Fruit fly (Drosophila melanogaster) whole organism, embryonic: ENCODE measurements around the gene vers.

ENCODE experiments used
- Bdp1 ChIP-seq: fragments of 200-800 bp; sonication (Bioruptor generic); optimal IDR thresholded peaks from 3 replicates; lab custom pipeline; 2016; ENCODE audit warnings: missing biosample characterization, missing genetic modification characterization
- Blimp-1 ChIP-seq: fragments of 200-800 bp; sonication (Bioruptor generic); optimal IDR thresholded peaks from 3 replicates; lab custom pipeline; 2018; ENCODE audit warnings: missing biosample characterization, missing genetic modification characterization, mild to moderate bottlenecking, moderate library complexity, missing genetic modification reagents
- Bteb2 ChIP-seq: fragments of 200-800 bp; sonication (Bioruptor generic); optimal IDR thresholded peaks from 2 replicates; lab custom pipeline; 2016; ENCODE audit warnings: missing biosample characterization, missing genetic modification characterization
- CG10462 ChIP-seq: fragments of 200-800 bp; sonication (Bioruptor generic); optimal IDR thresholded peaks from 2 replicates; lab custom pipeline; 2016; ENCODE audit warnings: missing biosample characterization, missing genetic modification characterization
- CG10654 ChIP-seq: fragments of 200-800 bp; sonication (Bioruptor generic); optimal IDR thresholded peaks from 2 replicates; lab custom pipeline; 2016; ENCODE audit warnings: missing biosample characterization, missing genetic modification characterization
- CG11093 ChIP-seq: fragments of 200-800 bp; sonication (Bioruptor generic); IDR thresholded peaks from 3 replicates; pipeline ENCODE4 v1.3.6; 2022; ENCODE audit warnings: missing biosample characterization, missing genetic modification characterization
- CG11247 ChIP-seq: fragments of 200-800 bp; sonication (Bioruptor generic); IDR thresholded peaks from 2 replicates; pipeline ENCODE4 v1.3.6; 2022; ENCODE audit warnings: missing biosample characterization, missing genetic modification characterization
- CG12104 ChIP-seq: fragments of 200-800 bp; sonication (Bioruptor generic); optimal IDR thresholded peaks from 3 replicates; lab custom pipeline; 2016; ENCODE audit warnings: missing biosample characterization, missing genetic modification characterization
- CG14014 ChIP-seq: fragments of 200-800 bp; sonication (Bioruptor generic); IDR thresholded peaks from 2 replicates; pipeline ENCODE4 v1.3.6; 2022; ENCODE audit warnings: missing biosample characterization, missing genetic modification characterization
- CG14441 ChIP-seq: fragments of 200-800 bp; sonication (Bioruptor generic); IDR thresholded peaks from 2 replicates; pipeline ENCODE4 v1.3.6; 2022; ENCODE audit warnings: missing biosample characterization, missing genetic modification characterization
- CG15011 ChIP-seq: fragments of 200-800 bp; sonication (Bioruptor generic); optimal IDR thresholded peaks from 3 replicates; lab custom pipeline; 2018; ENCODE audit warnings: missing biosample characterization, mild to moderate bottlenecking, missing genetic modification characterization
- CG1603 ChIP-seq: fragments of 200-800 bp; sonication (Bioruptor generic); optimal IDR thresholded peaks from 2 replicates; lab custom pipeline; 2019; ENCODE audit warnings: missing biosample characterization, mild to moderate bottlenecking, missing genetic modification characterization, moderate library complexity
- CG17385 ChIP-seq: fragments of 200-800 bp; sonication (Bioruptor generic); optimal IDR thresholded peaks from 3 replicates; lab custom pipeline; 2018; ENCODE audit warnings: missing biosample characterization, mild to moderate bottlenecking, missing genetic modification characterization
- CG18599 ChIP-seq: fragments of 200-800 bp; sonication (Bioruptor generic); optimal IDR thresholded peaks from 3 replicates; lab custom pipeline; 2017; ENCODE audit warnings: missing biosample characterization, missing genetic modification characterization, mild to moderate bottlenecking, moderate library complexity, missing genetic modification reagents
- CG30020 ChIP-seq: fragments of 200-800 bp; optimal IDR thresholded peaks from 2 replicates; lab custom pipeline; 2019; ENCODE audit warnings: missing biosample characterization, mild to moderate bottlenecking, missing genetic modification characterization, moderate library complexity
- CG31388 ChIP-seq: fragments of 200-800 bp; sonication (Bioruptor generic); optimal IDR thresholded peaks from 2 replicates; lab custom pipeline; 2016; ENCODE audit warnings: missing biosample characterization, missing genetic modification characterization
- CG34224 ChIP-seq: fragments of 200-800 bp; sonication (Bioruptor generic); IDR thresholded peaks from 3 replicates; pipeline ENCODE4 v1.3.6; 2022; ENCODE audit warnings: missing biosample characterization, missing genetic modification characterization; ENCODE audit not compliant: partially characterized antibody
- CG4617 ChIP-seq: fragments of 200-800 bp; sonication (Bioruptor generic); optimal IDR thresholded peaks from 3 replicates; lab custom pipeline; 2016; ENCODE audit warnings: missing biosample characterization, missing genetic modification characterization, borderline replicate concordance
- CG7963 ChIP-seq: fragments of 200-800 bp; sonication (Bioruptor generic); IDR thresholded peaks from 3 replicates; pipeline ENCODE4 v1.3.6; 2022; ENCODE audit warnings: missing biosample characterization, missing genetic modification characterization; ENCODE audit not compliant: partially characterized antibody
- CG8388 ChIP-seq: fragments of 200-800 bp; sonication (Bioruptor generic); optimal IDR thresholded peaks from 2 replicates; lab custom pipeline; 2019; ENCODE audit warnings: missing biosample characterization, mild to moderate bottlenecking, missing genetic modification characterization, moderate library complexity
- D19B ChIP-seq: fragments of 200-800 bp; sonication (Bioruptor generic); optimal IDR thresholded peaks from 2 replicates; lab custom pipeline; 2017; ENCODE audit warnings: missing biosample characterization, mild to moderate bottlenecking, missing genetic modification characterization
- Dek ChIP-seq: fragments of 200-800 bp; sonication (Bioruptor generic); optimal IDR thresholded peaks from 3 replicates; lab custom pipeline; 2019; ENCODE audit warnings: missing biosample characterization, mild to moderate bottlenecking, missing genetic modification characterization, moderate library complexity
- Doc3 ChIP-seq: fragments of 200-800 bp; sonication (Bioruptor generic); IDR thresholded peaks from 3 replicates; pipeline ENCODE4 v1.3.6; 2022; ENCODE audit warnings: missing biosample characterization, missing genetic modification characterization; ENCODE audit not compliant: partially characterized antibody
- Elba2 ChIP-seq: fragments of 200-800 bp; sonication (Bioruptor generic); optimal IDR thresholded peaks from 3 replicates; lab custom pipeline; 2016; ENCODE audit warnings: missing biosample characterization, missing genetic modification characterization
- HLH3B ChIP-seq: fragments of 200-800 bp; sonication (Bioruptor generic); IDR thresholded peaks from 2 replicates; pipeline ENCODE4 v1.3.6; 2022; ENCODE audit warnings: missing biosample characterization, missing genetic modification characterization
- HLH4C ChIP-seq: fragments of 200-800 bp; sonication (Bioruptor generic); IDR thresholded peaks from 3 replicates; pipeline ENCODE4 v1.3.6; 2022; ENCODE audit warnings: missing biosample characterization, missing genetic modification characterization; ENCODE audit not compliant: partially characterized antibody
- HLH54F ChIP-seq: fragments of 200-800 bp; sonication (Bioruptor generic); optimal IDR thresholded peaks from 3 replicates; lab custom pipeline; 2016; ENCODE audit warnings: missing biosample characterization, missing genetic modification characterization
- Hey ChIP-seq: fragments of 200-800 bp; sonication (Bioruptor generic); optimal IDR thresholded peaks from 3 replicates; lab custom pipeline; 2018; ENCODE audit warnings: missing biosample characterization, mild to moderate bottlenecking, missing genetic modification characterization
- Nf-YC ChIP-seq: fragments of 200-800 bp; optimal IDR thresholded peaks from 3 replicates; lab custom pipeline; 2019; ENCODE audit warnings: missing biosample characterization, mild to moderate bottlenecking, missing genetic modification characterization, moderate library complexity
- Optix ChIP-seq: fragments of 200-800 bp; sonication (Bioruptor generic); IDR thresholded peaks from 3 replicates; pipeline ENCODE4 v1.3.6; 2022; ENCODE audit warnings: missing biosample characterization, missing genetic modification characterization
- Rx ChIP-seq: fragments of 200-800 bp; sonication (Bioruptor generic); IDR thresholded peaks from 2 replicates; pipeline ENCODE4 v1.3.6; 2022; ENCODE audit warnings: missing biosample characterization, missing genetic modification characterization
- Stat92E ChIP-seq, 3 experiments: fragments of >200 bp in 2 of 3; fragments of 200-800 bp in 1 of 3; sonication (Bioruptor generic) in 1 of 3; optimal IDR thresholded peaks; 2 replicates each; lab custom pipeline; 2017 to 2019; ENCODE audit warnings: missing biosample characterization in 3 of 3, missing genetic modification characterization in 3 of 3, mild to moderate bottlenecking in 1 of 3, moderate library complexity in 1 of 3
- Vsx1 ChIP-seq: fragments of 200-800 bp; sonication (Bioruptor generic); optimal IDR thresholded peaks from 2 replicates; lab custom pipeline; 2017; ENCODE audit warnings: missing biosample characterization, mild to moderate bottlenecking, missing genetic modification characterization, missing genetic modification reagents
- cato ChIP-seq: fragments of 200-800 bp; sonication (Bioruptor generic); optimal IDR thresholded peaks from 2 replicates; lab custom pipeline; 2016; ENCODE audit warnings: missing biosample characterization, missing genetic modification characterization, borderline replicate concordance
- caup ChIP-seq: fragments of 200-800 bp; sonication (Bioruptor generic); optimal IDR thresholded peaks from 3 replicates; lab custom pipeline; 2017; ENCODE audit warnings: missing biosample characterization, mild to moderate bottlenecking, missing genetic modification characterization, moderate library complexity; ENCODE audit not compliant: severe bottlenecking
- chif ChIP-seq, 2 experiments: fragments of 200-800 bp; sonication (Bioruptor generic); optimal IDR thresholded peaks; 3 replicates each; lab custom pipeline; 2016; ENCODE audit warnings: missing biosample characterization in 2 of 2, missing genetic modification characterization in 2 of 2
- cwo ChIP-seq: fragments of 200-800 bp; sonication (Bioruptor generic); optimal IDR thresholded peaks from 3 replicates; lab custom pipeline; 2017; ENCODE audit warnings: missing biosample characterization, missing genetic modification characterization, mild to moderate bottlenecking, moderate library complexity, missing genetic modification reagents
- dm ChIP-seq: fragments of 200-800 bp; sonication (Bioruptor generic); optimal IDR thresholded peaks from 3 replicates; lab custom pipeline; 2016; ENCODE audit warnings: missing biosample characterization, missing genetic modification characterization
- emc ChIP-seq: fragments of 200-800 bp; sonication (Bioruptor generic); optimal IDR thresholded peaks from 2 replicates; lab custom pipeline; 2016; ENCODE audit warnings: missing biosample characterization, missing genetic modification characterization
- fru ChIP-seq: fragments of >200 bp; optimal IDR thresholded peaks from 2 replicates; lab custom pipeline; 2017
- gce ChIP-seq: fragments of 200-800 bp; sonication (Bioruptor generic); IDR thresholded peaks from 3 replicates; pipeline ENCODE4 v1.3.6; 2022; ENCODE audit warnings: missing biosample characterization, missing genetic modification characterization
- ind ChIP-seq: fragments of 200-800 bp; sonication (Bioruptor generic); optimal IDR thresholded peaks from 3 replicates; lab custom pipeline; 2016; ENCODE audit warnings: missing biosample characterization, missing genetic modification characterization
- jigr1 ChIP-seq: fragments of 200-800 bp; sonication (Bioruptor generic); IDR thresholded peaks from 3 replicates; pipeline ENCODE4 v1.3.6; 2022; ENCODE audit warnings: missing biosample characterization, missing genetic modification characterization
- knrl ChIP-seq: fragments of 200-800 bp; sonication (Bioruptor generic); IDR thresholded peaks from 3 replicates; pipeline ENCODE4 v1.3.6; 2022; ENCODE audit warnings: missing biosample characterization, missing genetic modification characterization; ENCODE audit not compliant: partially characterized antibody
- pan ChIP-seq, 4 experiments: fragments of >200 bp in 3 of 4; fragments of 200-800 bp in 1 of 4; sonication (Bioruptor generic) in 1 of 4; optimal IDR thresholded peaks in 3 of 4; IDR thresholded peaks in 1 of 4; 2 replicates each; pipeline versions ENCODE4 v1.3.6 to Lab custom; 2017 to 2022; ENCODE audit warnings: missing biosample characterization in 2 of 4, missing genetic modification characterization in 2 of 4, mixed read lengths in 1 of 4
- phol ChIP-seq: fragments of 200-800 bp; sonication (Bioruptor generic); optimal IDR thresholded peaks from 3 replicates; lab custom pipeline; 2018; ENCODE audit warnings: missing biosample characterization, mild to moderate bottlenecking, missing genetic modification characterization, moderate library complexity
- sd ChIP-seq: fragments of 200-800 bp; sonication (Bioruptor generic); optimal IDR thresholded peaks from 3 replicates; lab custom pipeline; 2018; ENCODE audit warnings: missing biosample characterization, mild to moderate bottlenecking, missing genetic modification characterization, moderate library complexity

vers gene

DNA sequence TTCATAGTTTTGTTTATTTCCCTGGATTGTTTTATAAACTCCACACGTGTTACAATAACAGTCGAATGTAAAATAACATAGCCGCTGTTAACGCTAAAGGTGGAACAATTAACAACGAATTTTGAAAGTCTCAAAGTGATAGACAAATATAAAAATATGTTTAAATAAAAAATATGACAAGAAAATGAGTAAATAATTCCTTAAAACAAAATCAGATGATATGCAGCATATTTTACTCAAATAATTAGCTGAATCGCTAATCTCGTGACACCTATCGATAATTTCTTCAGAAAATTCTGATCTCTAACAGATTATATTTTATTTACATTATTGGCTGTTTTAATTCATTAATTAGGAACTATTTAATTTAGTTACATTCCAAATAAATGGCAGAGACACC lies 20.7 kb downstream of the vers start, which contains the start of the genes CG5645 and Atg12 (continued):
- TF ChIP-seq Vsx1 = peak; percentile 97
- TF ChIP-seq CG7963 (GFP tag; lab: Robert Waterston, UW) = 0 out of 3 replicates have a peak, but pooled peaks have one; percentile 36
- peak; percentile 66 for TF ChIP-seq cwo (GFP tag; lab: Kevin White, UChicago)
- TF ChIP-seq HLH3B (GFP tag; lab: Robert Waterston, UW) = peak; percentile 66
- TF ChIP-seq Blimp-1 (GFP tag; lab: Kevin White, UChicago) = peak; percentile 65
- TF ChIP-seq CG12104 (GFP tag; lab: Kevin White, UChicago) = peak; percentile 39
- no peak for TF ChIP-seq Bdp1 (GFP tag; lab: Kevin White, UChicago)
- TF ChIP-seq chif (GFP tag; optimal IDR thresholded peaks at IDR 0.05; lab: Kevin White, UChicago) = peak in 1 of 2 experiments; percentile 1
- TF ChIP-seq ind (GFP tag; lab: Kevin White, UChicago) = peak; percentile 58
- no peak for TF ChIP-seq Bteb2 (GFP tag; lab: Kevin White, UChicago)
- peak; percentile 66; the same call in 2 of the 3 replicates for TF ChIP-seq HLH4C (GFP tag; lab: Robert Waterston, UW)
- TF ChIP-seq knrl = peak; percentile 84
- peak; percentile 41 for TF ChIP-seq CG10654 (GFP tag; lab: Kevin White, UChicago)
- TF ChIP-seq CG11247 (GFP tag; lab: Robert Waterston, UW) = peak; percentile 65
- peak; percentile 52 for TF ChIP-seq CG30020
- peak; percentile 70 for TF ChIP-seq CG18599
- no peak for TF ChIP-seq Hey (tag; lab: Kevin White, UChicago)
- TF ChIP-seq CG17385 = peak; percentile 37
- TF ChIP-seq sd = no peak
- peak; percentile 44 for TF ChIP-seq caup (GFP tag; lab: Kevin White, UChicago)
- peak; percentile 37 for TF ChIP-seq CG10462 (GFP tag; lab: Kevin White, UChicago)
- TF ChIP-seq phol = peak; percentile 59
- TF ChIP-seq Optix = no peak
- TF ChIP-seq CG1603 (tag; lab: Kevin White, UChicago) = peak; percentile 44

DNA sequence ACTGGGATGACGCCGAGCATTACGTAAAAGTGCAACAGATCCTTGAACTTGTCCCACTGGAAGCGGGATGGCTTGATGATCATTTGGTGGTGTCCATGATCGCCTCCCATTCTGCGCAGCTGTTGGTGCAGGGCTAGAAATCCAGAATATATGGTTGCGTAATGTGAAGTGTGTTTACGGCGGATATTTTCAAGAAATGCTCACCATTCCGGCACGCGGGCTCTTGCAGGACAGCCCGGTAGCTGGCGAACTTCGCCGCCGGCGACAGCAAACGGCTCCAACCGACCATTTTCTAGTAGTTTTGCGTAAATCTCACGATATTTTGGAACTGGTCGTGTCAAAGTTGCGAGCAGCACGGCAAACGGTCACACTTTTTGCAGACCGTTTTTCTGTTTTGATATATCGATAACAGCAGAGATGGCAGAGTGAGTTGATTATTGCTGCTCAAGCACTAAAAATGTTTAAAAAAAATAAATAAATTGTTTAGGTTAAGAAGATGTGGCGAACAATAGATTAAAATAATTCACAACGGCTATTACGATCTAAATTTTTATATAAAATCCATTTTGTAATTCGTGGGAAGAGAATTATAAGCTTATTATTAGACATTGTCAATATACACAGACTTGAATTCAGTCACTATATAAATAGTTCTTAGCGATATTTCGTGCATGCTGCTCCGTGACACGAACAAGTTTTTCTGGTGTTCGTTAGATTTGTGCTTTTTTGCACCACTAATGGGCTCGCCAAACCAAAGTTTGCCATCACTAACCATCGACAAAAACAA lies 22.4 kb downstream of the vers start, which contains the start of the genes ND-SGDH and RhoGAP68F:
ND-SGDH (minus strand) TSS at position 472 of the 787 bp plus-strand sequence.
RhoGAP68F (plus strand) TSS at position 756 of the 787 bp plus-strand sequence.
- TF ChIP-seq gce (GFP tag; lab: Robert Waterston, UW) (no peak), Bteb2 (GFP tag; lab: Kevin White, UChicago) (peak; percentile 55), CG4617 (GFP tag; lab: Kevin White, UChicago) (peak; percentile 28), HLH54F (GFP tag; lab: Kevin White, UChicago) (peak; percentile 71), Rx (GFP tag; lab: Robert Waterston, UW) (no peak; the same call in 1 of the 2 replicates), Elba2 (GFP tag; lab: Kevin White, UChicago) (peak; percentile 35), dm (GFP tag; lab: Kevin White, UChicago) (peak; percentile 58), CG34224 (peak; percentile 93), CG14014 (GFP tag; lab: Robert Waterston, UW) (peak; percentile 61; the same call in 1 of the 2 replicates), jigr1 (GFP tag; lab: Robert Waterston, UW) (no peak), CG31388 (GFP tag; lab: Kevin White, UChicago) (peak; percentile 35), Doc3 (GFP tag; lab: Robert Waterston, UW) (peak; percentile 95), CG11093 (GFP tag; lab: Robert Waterston, UW) (peak; percentile 54; the same call in 1 of the 3 replicates), cato (peak; percentile 70), CG15011 (peak; percentile 27), CG14441 (peak; percentile 74), pan (optimal IDR thresholded peaks at IDR 0.05; lab: Kevin White, UChicago) (no peak), pan (GFP tag; optimal IDR thresholded peaks at IDR 0.05 in 1 of 2, IDR thresholded peaks at IDR 0.05 in 1 of 2) (peak in 1 of 2 experiments; percentile 51), CG8388 (GFP tag; lab: Kevin White, UChicago) (peak; percentile 60), Dek (tag; lab: Kevin White, UChicago) (peak; percentile 67), sd (peak; percentile 49), Stat92E (GFP tag; optimal IDR thresholded peaks at IDR 0.05; lab: Kevin White, UChicago) (peak in 1 of 3 experiments; percentile 1), D19B (GFP tag; lab: Kevin White, UChicago) (peak; percentile 15), Nf-YC (tag; lab: Kevin White, UChicago) (peak; percentile 71), fru (lab: Kevin White, UChicago) (no peak), emc (GFP tag; lab: Kevin White, UChicago) (peak; percentile 22)
